Fruit fly (Drosophila melanogaster) whole organism, embryonic: ENCODE measurements around the gene CG46309.

Experiments
- Ada2b ChIP-seq: fragments of 200-800 bp; sonication (Bioruptor generic); IDR thresholded peaks from 2 replicates; pipeline ENCODE4 v1.3.6; 2022; ENCODE audit warnings: missing biosample characterization, missing genetic modification characterization
- Aef1 ChIP-seq: fragments of 200-800 bp; sonication (Bioruptor generic); IDR thresholded peaks from 3 replicates; pipeline ENCODE4 v1.3.6; 2022; ENCODE audit warnings: missing biosample characterization, missing genetic modification characterization
- CG12071 ChIP-seq: fragments of 200-800 bp; sonication (Bioruptor generic); optimal IDR thresholded peaks from 3 replicates; lab custom pipeline; 2018; ENCODE audit warnings: missing biosample characterization, mild to moderate bottlenecking, missing genetic modification characterization
- CG12744 ChIP-seq: fragments of 200-800 bp; sonication (Bioruptor generic); optimal IDR thresholded peaks from 2 replicates; lab custom pipeline; 2016; ENCODE audit warnings: missing biosample characterization, missing genetic modification characterization
- CG13287 ChIP-seq: fragments of 200-800 bp; sonication (Bioruptor generic); IDR thresholded peaks from 2 replicates; pipeline ENCODE4 v1.3.6; 2022; ENCODE audit warnings: missing biosample characterization, missing genetic modification characterization; ENCODE audit not compliant: partially characterized antibody
- CG13624 ChIP-seq: fragments of 200-800 bp; sonication (Bioruptor generic); optimal IDR thresholded peaks from 2 replicates; lab custom pipeline; 2016; ENCODE audit warnings: missing biosample characterization, missing genetic modification characterization
- CG14667 ChIP-seq: fragments of 200-800 bp; sonication (Bioruptor generic); IDR thresholded peaks from 2 replicates; pipeline ENCODE4 v1.3.6; 2022; ENCODE audit warnings: missing biosample characterization, missing genetic modification characterization
- CG14965 ChIP-seq: fragments of 200-800 bp; sonication (Bioruptor generic); optimal IDR thresholded peaks from 2 replicates; lab custom pipeline; 2016; ENCODE audit warnings: missing biosample characterization, missing genetic modification characterization, borderline replicate concordance
- CG17829 ChIP-seq: fragments of 200-800 bp; optimal IDR thresholded peaks from 2 replicates; lab custom pipeline; 2019; ENCODE audit warnings: missing biosample characterization, mild to moderate bottlenecking, missing genetic modification characterization, moderate library complexity
- CG2129 ChIP-seq: fragments of 200-800 bp; sonication (Bioruptor generic); IDR thresholded peaks from 2 replicates; pipeline ENCODE4 v1.3.6; 2022; ENCODE audit warnings: missing biosample characterization, missing genetic modification characterization; ENCODE audit not compliant: partially characterized antibody
- CG30020 ChIP-seq: fragments of 200-800 bp; optimal IDR thresholded peaks from 2 replicates; lab custom pipeline; 2019; ENCODE audit warnings: missing biosample characterization, mild to moderate bottlenecking, missing genetic modification characterization, moderate library complexity
- CG31224 ChIP-seq: fragments of 200-800 bp; sonication (Bioruptor generic); IDR thresholded peaks from 2 replicates; pipeline ENCODE4 v1.3.6; 2022; ENCODE audit warnings: missing biosample characterization, missing genetic modification characterization
- CG31388 ChIP-seq: fragments of 200-800 bp; sonication (Bioruptor generic); optimal IDR thresholded peaks from 2 replicates; lab custom pipeline; 2016; ENCODE audit warnings: missing biosample characterization, missing genetic modification characterization
- CG7271 ChIP-seq: fragments of 200-800 bp; sonication (Bioruptor generic); optimal IDR thresholded peaks from 2 replicates; lab custom pipeline; 2018; ENCODE audit warnings: missing biosample characterization, mild to moderate bottlenecking, missing genetic modification characterization, moderate library complexity
- CG7963 ChIP-seq: fragments of 200-800 bp; sonication (Bioruptor generic); IDR thresholded peaks from 3 replicates; pipeline ENCODE4 v1.3.6; 2022; ENCODE audit warnings: missing biosample characterization, missing genetic modification characterization; ENCODE audit not compliant: partially characterized antibody
- CG8359 ChIP-seq: fragments of 200-800 bp; sonication (Bioruptor generic); optimal IDR thresholded peaks from 2 replicates; lab custom pipeline; 2017; ENCODE audit warnings: missing biosample characterization, mild to moderate bottlenecking, missing genetic modification characterization, borderline replicate concordance
- CG8765 ChIP-seq: fragments of 200-800 bp; sonication (Bioruptor generic); IDR thresholded peaks from 2 replicates; pipeline ENCODE4 v1.3.6; 2022; ENCODE audit warnings: missing biosample characterization, missing genetic modification characterization
- Camta ChIP-seq: fragments of 200-800 bp; sonication (Bioruptor generic); optimal IDR thresholded peaks from 2 replicates; lab custom pipeline; 2016; ENCODE audit warnings: missing biosample characterization, missing genetic modification characterization
- D19A ChIP-seq: fragments of 200-800 bp; optimal IDR thresholded peaks from 3 replicates; lab custom pipeline; 2019; ENCODE audit warnings: missing biosample characterization, mild to moderate bottlenecking, missing genetic modification characterization, moderate library complexity
- Dek ChIP-seq: fragments of 200-800 bp; sonication (Bioruptor generic); optimal IDR thresholded peaks from 3 replicates; lab custom pipeline; 2019; ENCODE audit warnings: missing biosample characterization, mild to moderate bottlenecking, missing genetic modification characterization, moderate library complexity
- Dip2 ChIP-seq: fragments of 200-800 bp; sonication (Bioruptor generic); IDR thresholded peaks from 2 replicates; pipeline ENCODE4 v1.3.6; 2022; ENCODE audit warnings: missing biosample characterization, missing genetic modification characterization
- Fer2 ChIP-seq: fragments of 200-800 bp; sonication (Bioruptor generic); optimal IDR thresholded peaks from 2 replicates; lab custom pipeline; 2018; ENCODE audit warnings: missing biosample characterization, mild to moderate bottlenecking, missing genetic modification characterization, moderate library complexity
- Gsc ChIP-seq: fragments of 200-800 bp; sonication (Bioruptor generic); IDR thresholded peaks from 2 replicates; pipeline ENCODE4 v1.3.6; 2022; ENCODE audit warnings: missing biosample characterization, missing genetic modification characterization
- H2.0 ChIP-seq: fragments of 200-800 bp; sonication (Bioruptor generic); IDR thresholded peaks from 2 replicates; pipeline ENCODE4 v1.3.6; 2022; ENCODE audit warnings: missing biosample characterization, missing genetic modification characterization
- HLH4C ChIP-seq: fragments of 200-800 bp; sonication (Bioruptor generic); IDR thresholded peaks from 3 replicates; pipeline ENCODE4 v1.3.6; 2022; ENCODE audit warnings: missing biosample characterization, missing genetic modification characterization; ENCODE audit not compliant: partially characterized antibody
- HmgD ChIP-seq: fragments of 200-800 bp; sonication (Bioruptor generic); optimal IDR thresholded peaks from 3 replicates; lab custom pipeline; 2016; ENCODE audit warnings: missing biosample characterization, missing genetic modification characterization
- NC2α ChIP-seq: fragments of 200-800 bp; sonication (Bioruptor generic); optimal IDR thresholded peaks from 2 replicates; lab custom pipeline; 2016; ENCODE audit warnings: missing biosample characterization, missing genetic modification characterization
- Nf-YA ChIP-seq: fragments of 200-800 bp; sonication (Bioruptor generic); IDR thresholded peaks from 2 replicates; pipeline ENCODE4 v1.3.6; 2022; ENCODE audit warnings: missing biosample characterization, missing genetic modification characterization
- Nf-YC ChIP-seq: fragments of 200-800 bp; optimal IDR thresholded peaks from 3 replicates; lab custom pipeline; 2019; ENCODE audit warnings: missing biosample characterization, mild to moderate bottlenecking, missing genetic modification characterization, moderate library complexity
- PHDP ChIP-seq: fragments of 200-800 bp; sonication (Bioruptor generic); optimal IDR thresholded peaks from 3 replicates; lab custom pipeline; 2018; ENCODE audit warnings: missing biosample characterization, mild to moderate bottlenecking, missing genetic modification characterization, moderate library complexity
- Pdp1 ChIP-seq, 2 experiments: fragments of 200-800 bp; sonication (Bioruptor generic); optimal IDR thresholded peaks; 3 replicates each; lab custom pipeline; 2016; ENCODE audit warnings: missing biosample characterization in 2 of 2, missing genetic modification characterization in 2 of 2, mild to moderate bottlenecking in 1 of 2, moderate library complexity in 1 of 2
- ab ChIP-seq: fragments of 200-800 bp; sonication (Bioruptor generic); optimal IDR thresholded peaks from 2 replicates; lab custom pipeline; 2016; ENCODE audit warnings: missing biosample characterization, missing genetic modification characterization
- ato ChIP-seq: fragments of 200-800 bp; sonication (Bioruptor generic); IDR thresholded peaks from 2 replicates; pipeline ENCODE4 v1.3.6; 2022; ENCODE audit warnings: missing biosample characterization, missing genetic modification characterization; ENCODE audit not compliant: partially characterized antibody
- bbx ChIP-seq: fragments of 200-800 bp; sonication (Bioruptor generic); IDR thresholded peaks from 2 replicates; pipeline ENCODE4 v1.3.6; 2022; ENCODE audit warnings: missing biosample characterization, missing genetic modification characterization; ENCODE audit not compliant: partially characterized antibody
- crol ChIP-seq: fragments of 200-800 bp; sonication (Bioruptor generic); IDR thresholded peaks from 2 replicates; pipeline ENCODE4 v1.3.6; 2022; ENCODE audit warnings: missing biosample characterization, missing genetic modification characterization
- disco-r ChIP-seq: fragments of 200-800 bp; sonication (Bioruptor generic); optimal IDR thresholded peaks from 2 replicates; lab custom pipeline; 2016; ENCODE audit warnings: missing biosample characterization, missing genetic modification characterization
- gem ChIP-seq: fragments of 200-800 bp; sonication (Bioruptor generic); optimal IDR thresholded peaks from 2 replicates; lab custom pipeline; 2019; ENCODE audit warnings: missing biosample characterization, mild to moderate bottlenecking, missing genetic modification characterization, moderate library complexity
- gfzf ChIP-seq: fragments of 200-800 bp; sonication (Bioruptor generic); optimal IDR thresholded peaks from 2 replicates; lab custom pipeline; 2016; ENCODE audit warnings: missing biosample characterization, mild to moderate bottlenecking, missing genetic modification characterization, moderate library complexity
- hb ChIP-seq: fragments of 200-800 bp; sonication (Bioruptor generic); IDR thresholded peaks from 3 replicates; pipeline ENCODE4 v1.3.6; 2022; ENCODE audit warnings: missing biosample characterization, missing genetic modification characterization; ENCODE audit not compliant: partially characterized antibody
- insv ChIP-seq, 2 experiments: fragments of 200-800 bp; sonication (Bioruptor generic); optimal IDR thresholded peaks; 3 replicates each; lab custom pipeline; 2016 to 2018; ENCODE audit warnings: missing biosample characterization in 2 of 2, missing genetic modification characterization in 2 of 2
- lab ChIP-seq: fragments of 200-800 bp; sonication (Bioruptor generic); optimal IDR thresholded peaks from 3 replicates; lab custom pipeline; 2017; ENCODE audit warnings: missing biosample characterization, missing genetic modification characterization, mild to moderate bottlenecking, moderate library complexity, missing genetic modification reagents
- lmd ChIP-seq: fragments of 200-800 bp; sonication (Bioruptor generic); IDR thresholded peaks from 2 replicates; pipeline ENCODE4 v1.3.6; 2022; ENCODE audit warnings: missing biosample characterization, missing genetic modification characterization
- pros ChIP-seq: fragments of 200-800 bp; sonication (Bioruptor generic); optimal IDR thresholded peaks from 3 replicates; lab custom pipeline; 2019; ENCODE audit warnings: missing biosample characterization, mild to moderate bottlenecking, missing genetic modification characterization, moderate library complexity
- sens-2 ChIP-seq: fragments of 200-800 bp; sonication (Bioruptor generic); IDR thresholded peaks from 2 replicates; pipeline ENCODE4 v1.3.6; 2022; ENCODE audit warnings: missing biosample characterization, missing genetic modification characterization
- slou ChIP-seq: fragments of 200-800 bp; sonication (Bioruptor generic); optimal IDR thresholded peaks from 3 replicates; lab custom pipeline; 2016; ENCODE audit warnings: missing biosample characterization, missing genetic modification characterization
- slp2 ChIP-seq: fragments of 200-800 bp; sonication (Bioruptor generic); optimal IDR thresholded peaks from 2 replicates; lab custom pipeline; 2016; ENCODE audit warnings: missing biosample characterization, missing genetic modification characterization
- sna ChIP-seq: fragments of 200-800 bp; sonication (Bioruptor generic); IDR thresholded peaks from 2 replicates; pipeline ENCODE4 v1.3.6; 2022; ENCODE audit warnings: missing biosample characterization, missing genetic modification characterization; ENCODE audit not compliant: partially characterized antibody
- tna ChIP-seq: fragments of 200-800 bp; sonication (Bioruptor generic); IDR thresholded peaks from 2 replicates; pipeline ENCODE4 v1.3.6; 2022; ENCODE audit warnings: missing biosample characterization, missing genetic modification characterization; ENCODE audit not compliant: partially characterized antibody
- usp ChIP-seq: fragments of >200 bp; optimal IDR thresholded peaks from 2 replicates; lab custom pipeline; 2017; ENCODE audit warnings: missing biosample characterization, missing genetic modification characterization

Gene CG46309

dm6 chr2L:16279774-16280252 lies 28.2 kb upstream of the CG46309 start (continued):
- TF ChIP-seq disco-r (GFP tag; lab: Kevin White, UChicago) (peak; percentile 71), Camta (GFP tag; lab: Kevin White, UChicago) (peak; percentile 94), CG7963 (no peak), Gsc (GFP tag; lab: Robert Waterston, UW) (no peak), sna (no peak), Aef1 (GFP tag; lab: Robert Waterston, UW) (peak; percentile 56; the same call in 2 of the 3 replicates), CG12744 (GFP tag; lab: Kevin White, UChicago) (peak; percentile 72), ato (GFP tag; lab: Robert Waterston, UW) (no peak), Nf-YA (GFP tag; lab: Robert Waterston, UW) (0 out of 2 replicates have a peak, but pooled peaks have one; percentile 12), PHDP (tag; lab: Kevin White, UChicago) (peak; percentile 94), gem (tag; lab: Kevin White, UChicago) (peak; percentile 97), Nf-YC (tag; lab: Kevin White, UChicago) (peak; percentile 81), slp2 (peak; percentile 86), slou (GFP tag; lab: Kevin White, UChicago) (peak; percentile 80), CG12071 (GFP tag; lab: Kevin White, UChicago) (peak; percentile 87), Ada2b (GFP tag; lab: Robert Waterston, UW) (peak; percentile 66), Pdp1 (GFP tag; optimal IDR thresholded peaks at IDR 0.05; lab: Kevin White, UChicago) (peak; percentile 86 to 91), Dip2 (GFP tag; lab: Robert Waterston, UW) (peak; percentile 27; the same call in 1 of the 2 replicates), usp (no peak), lab (GFP tag; lab: Kevin White, UChicago) (peak; percentile 84), CG7271 (peak; percentile 37), CG13287 (GFP tag; lab: Robert Waterston, UW) (no peak), bbx (GFP tag; lab: Robert Waterston, UW) (peak; percentile 47), CG30020 (tag; lab: Kevin White, UChicago) (peak; percentile 75), sens-2 (GFP tag; lab: Robert Waterston, UW) (peak; percentile 52), pros (no peak), CG2129 (GFP tag; lab: Robert Waterston, UW) (no peak), tna (GFP tag; lab: Robert Waterston, UW) (no peak), hb (GFP tag; lab: Robert Waterston, UW) (no peak), CG31388 (GFP tag; lab: Kevin White, UChicago) (peak; percentile 64), Dek (tag; lab: Kevin White, UChicago) (peak; percentile 83), D19A (peak; percentile 96), ab (GFP tag; lab: Kevin White, UChicago) (peak; percentile 57), CG17829 (peak; percentile 94), CG8359 (GFP tag; lab: Kevin White, UChicago) (peak; percentile 83), gfzf (GFP tag; lab: Kevin White, UChicago) (no peak), lmd (GFP tag; lab: Robert Waterston, UW) (peak; percentile 85), HmgD (GFP tag; lab: Kevin White, UChicago) (no peak), Fer2 (tag; lab: Kevin White, UChicago) (peak; percentile 47), NC2α (GFP tag; lab: Kevin White, UChicago) (peak; percentile 72), H2.0 (GFP tag; lab: Robert Waterston, UW) (peak; percentile 71), CG31224 (GFP tag; lab: Robert Waterston, UW) (peak; percentile 38; the same call in 1 of the 2 replicates), CG14667 (GFP tag; lab: Robert Waterston, UW) (peak; percentile 55; the same call in 1 of the 2 replicates), CG14965 (GFP tag; lab: Kevin White, UChicago) (peak; percentile 37), HLH4C (GFP tag; lab: Robert Waterston, UW) (no peak), CG13624 (GFP tag; lab: Kevin White, UChicago) (peak; percentile 67), insv (GFP tag; optimal IDR thresholded peaks at IDR 0.05; lab: Kevin White, UChicago) (peak in 1 of 2 experiments; percentile 53), CG8765 (no peak), crol (0 out of 2 replicates have a peak, but pooled peaks have one; percentile 8)
